Worm (Caenorhabditis elegans) whole organism, young adult: Measurements from ENCODE around the gene dpff-1.

Experiments
- B0019.2 ChIP-seq: fragments of 200-800 bp; sonication (Bioruptor generic); conservative IDR thresholded peaks from 2 replicates; pipeline ENCODE4 v1.3.6; 2022; ENCODE audit warnings: missing genetic modification reagents, missing genetic modification characterization, missing compliant biosample characterization
- C17E4.6 ChIP-seq: fragments of 200-800 bp; sonication (Bioruptor generic); IDR thresholded peaks from 2 replicates; pipeline ENCODE4 v1.3.6; 2022; ENCODE audit warnings: missing genetic modification reagents, missing genetic modification characterization, missing compliant biosample characterization
- D2030.7 ChIP-seq: fragments of 200-800 bp; sonication (Bioruptor generic); IDR thresholded peaks from 2 replicates; pipeline ENCODE4 v1.3.6; 2022; ENCODE audit warnings: missing genetic modification reagents, missing genetic modification characterization, missing compliant biosample characterization
- F23B12.7 ChIP-seq: sonication (generic microtip); optimal IDR thresholded peaks from 2 replicates; lab custom pipeline; 2017; ENCODE audit warnings: missing genetic modification characterization, mild to moderate bottlenecking, missing compliant biosample characterization, antibody characterized with exemption, moderate library complexity; ENCODE audit not compliant: insufficient read depth
- F49E8.2 ChIP-seq: sonication (generic microtip); optimal IDR thresholded peaks from 3 replicates; lab custom pipeline; 2017; ENCODE audit warnings: missing genetic modification characterization, mild to moderate bottlenecking, missing compliant biosample characterization, antibody characterized with exemption, moderate library complexity; ENCODE audit not compliant: insufficient read depth
- F52B5.7 ChIP-seq: sonication (generic microtip); optimal IDR thresholded peaks from 2 replicates; lab custom pipeline; 2016; ENCODE audit warnings: mild to moderate bottlenecking, missing genetic modification characterization, missing compliant biosample characterization
- F57A8.1 ChIP-seq: fragments of 200-800 bp; sonication (Bioruptor generic); optimal IDR thresholded peaks from 2 replicates; lab custom pipeline; 2018; ENCODE audit warnings: mild to moderate bottlenecking, missing genetic modification characterization, moderate library complexity, missing compliant biosample characterization
- K12H6.12 ChIP-seq: fragments of 200-800 bp; sonication (Bioruptor generic); optimal IDR thresholded peaks from 2 replicates; lab custom pipeline; 2018; ENCODE audit warnings: mild to moderate bottlenecking, missing genetic modification characterization, missing compliant biosample characterization
- Y53F4B.3 ChIP-seq: fragments of 200-800 bp; sonication (Bioruptor generic); IDR thresholded peaks from 2 replicates; pipeline ENCODE4 v1.3.6; 2022; ENCODE audit warnings: missing genetic modification reagents, missing genetic modification characterization, missing compliant biosample characterization
- Y79H2A.3 ChIP-seq: fragments of 200-800 bp; sonication (Bioruptor generic); conservative IDR thresholded peaks from 2 replicates; pipeline ENCODE4 v1.3.6; 2022; ENCODE audit warnings: missing genetic modification reagents, missing genetic modification characterization, missing compliant biosample characterization
- Y95B8A.8 ChIP-seq: fragments of 200-800 bp; sonication (Bioruptor generic); IDR thresholded peaks from 2 replicates; pipeline ENCODE4 v1.3.6; 2022; ENCODE audit warnings: missing genetic modification reagents, missing genetic modification characterization, missing compliant biosample characterization
- ZK185.1 ChIP-seq: sonication (generic microtip); optimal IDR thresholded peaks from 2 replicates; lab custom pipeline; 2016; ENCODE audit warnings: mild to moderate bottlenecking, missing genetic modification characterization, missing compliant biosample characterization; ENCODE audit not compliant: poor library complexity, severe bottlenecking
- aptf-3 ChIP-seq: fragments of 200-800 bp; sonication (Bioruptor generic); IDR thresholded peaks from 2 replicates; pipeline ENCODE4 v1.3.6; 2022; ENCODE audit warnings: missing genetic modification characterization, missing compliant biosample characterization
- atf-7 ChIP-seq: sonication (generic microtip); optimal IDR thresholded peaks from 2 replicates; lab custom pipeline; 2017; ENCODE audit warnings: mild to moderate bottlenecking, missing genetic modification characterization, missing compliant biosample characterization
- athp-1 ChIP-seq: sonication (generic microtip); optimal IDR thresholded peaks from 2 replicates; lab custom pipeline; 2017; ENCODE audit warnings: mild to moderate bottlenecking, missing genetic modification characterization, missing compliant biosample characterization
- attf-3 ChIP-seq: fragments of 200-800 bp; sonication (Bioruptor generic); conservative IDR thresholded peaks from 2 replicates; pipeline ENCODE4 v1.3.6; 2022; ENCODE audit warnings: missing genetic modification reagents, missing genetic modification characterization, missing compliant biosample characterization
- attf-5 ChIP-seq: fragments of 200-800 bp; sonication (Bioruptor generic); optimal IDR thresholded peaks from 2 replicates; lab custom pipeline; 2018; ENCODE audit warnings: mild to moderate bottlenecking, missing genetic modification characterization, missing compliant biosample characterization
- attf-6 ChIP-seq: fragments of 200-800 bp; sonication (Bioruptor generic); IDR thresholded peaks from 2 replicates; pipeline ENCODE4 v1.3.6; 2022; ENCODE audit warnings: missing genetic modification reagents, missing genetic modification characterization, missing compliant biosample characterization
- cebp-1 ChIP-seq, 2 experiments: fragments of 200-800 bp in 1 of 2; sonication (Bioruptor generic) in 1 of 2; sonication (generic microtip) in 1 of 2; IDR thresholded peaks in 1 of 2; optimal IDR thresholded peaks in 1 of 2; 2 replicates each; pipeline versions ENCODE4 v1.3.6 to Lab custom; 2017 to 2022; ENCODE audit warnings: missing compliant biosample characterization in 2 of 2, missing genetic modification characterization in 2 of 2, mild to moderate bottlenecking in 1 of 2, missing genetic modification reagents in 1 of 2, moderate library complexity in 1 of 2
- cebp-2 ChIP-seq: fragments of 200-800 bp; sonication (Bioruptor generic); IDR thresholded peaks from 2 replicates; pipeline ENCODE4 v1.3.6; 2022; ENCODE audit warnings: missing genetic modification characterization, missing compliant biosample characterization
- ceh-100 ChIP-seq: fragments of 200-800 bp; sonication (Bioruptor generic); IDR thresholded peaks from 2 replicates; pipeline ENCODE4 v1.3.6; 2022; ENCODE audit warnings: missing genetic modification reagents, missing genetic modification characterization, missing compliant biosample characterization
- ceh-40 ChIP-seq: fragments of 200-800 bp; sonication (Bioruptor generic); IDR thresholded peaks from 2 replicates; pipeline ENCODE4 v1.3.6; 2022; ENCODE audit warnings: missing genetic modification characterization, missing compliant biosample characterization
- ceh-91 ChIP-seq: fragments of 200-800 bp; sonication (Bioruptor generic); IDR thresholded peaks from 2 replicates; pipeline ENCODE4 v1.3.6; 2022; ENCODE audit warnings: missing genetic modification reagents, missing genetic modification characterization, missing compliant biosample characterization
- dpff-1 ChIP-seq: sonication (generic microtip); optimal IDR thresholded peaks from 2 replicates; lab custom pipeline; 2017; ENCODE audit warnings: mild to moderate bottlenecking, missing genetic modification characterization, missing compliant biosample characterization
- egl-44 ChIP-seq: fragments of 200-800 bp; sonication (Bioruptor generic); IDR thresholded peaks from 2 replicates; pipeline ENCODE4 v1.3.6; 2022; ENCODE audit warnings: missing genetic modification reagents, missing genetic modification characterization, missing compliant biosample characterization
- egrh-3 ChIP-seq: fragments of 200-800 bp; sonication (Bioruptor generic); IDR thresholded peaks from 2 replicates; pipeline ENCODE4 v1.3.6; 2022; ENCODE audit warnings: missing genetic modification reagents, missing genetic modification characterization, missing compliant biosample characterization
- ekl-4 ChIP-seq: fragments of 200-800 bp; sonication (Bioruptor generic); IDR thresholded peaks from 2 replicates; pipeline ENCODE4 v1.3.6; 2022; ENCODE audit warnings: missing genetic modification reagents, missing genetic modification characterization, missing compliant biosample characterization
- gei-17 ChIP-seq: fragments of 200-800 bp; sonication (Bioruptor generic); optimal IDR thresholded peaks from 2 replicates; lab custom pipeline; 2018; ENCODE audit warnings: mild to moderate bottlenecking, missing genetic modification characterization, missing compliant biosample characterization
- hmg-1.2 ChIP-seq: fragments of 200-800 bp; sonication (Bioruptor generic); IDR thresholded peaks from 2 replicates; pipeline ENCODE4 v1.3.6; 2022; ENCODE audit warnings: missing genetic modification reagents, missing genetic modification characterization, missing compliant biosample characterization
- hsf-1 ChIP-seq: fragments of 200-800 bp; sonication (Bioruptor generic); IDR thresholded peaks from 2 replicates; pipeline ENCODE4 v1.3.6; 2022; ENCODE audit warnings: missing genetic modification reagents, missing genetic modification characterization, missing compliant biosample characterization
- lin-40 ChIP-seq: sonication (generic microtip); optimal IDR thresholded peaks from 2 replicates; lab custom pipeline; 2016; ENCODE audit warnings: missing genetic modification characterization, mild to moderate bottlenecking, missing compliant biosample characterization, missing genotype, missing genetic modification reagents
- lir-1 ChIP-seq: fragments of 200-800 bp; sonication (Bioruptor generic); conservative IDR thresholded peaks from 2 replicates; pipeline ENCODE4 v1.3.6; 2022; ENCODE audit warnings: missing genetic modification reagents, missing genetic modification characterization, missing compliant biosample characterization
- lsl-1 ChIP-seq: fragments of 200-800 bp; sonication (Bioruptor generic); optimal IDR thresholded peaks from 2 replicates; lab custom pipeline; 2018; ENCODE audit warnings: mild to moderate bottlenecking, missing genetic modification characterization, moderate library complexity, missing compliant biosample characterization
- lsy-27 ChIP-seq: sonication (generic microtip); optimal IDR thresholded peaks from 2 replicates; lab custom pipeline; 2017; ENCODE audit warnings: missing genetic modification characterization, mild to moderate bottlenecking, missing compliant biosample characterization, antibody characterized with exemption, missing genotype, borderline replicate concordance; ENCODE audit not compliant: insufficient read depth
- madf-3 ChIP-seq: fragments of 200-800 bp; sonication (Bioruptor generic); IDR thresholded peaks from 2 replicates; pipeline ENCODE4 v1.3.6; 2022; ENCODE audit warnings: missing genetic modification reagents, missing genetic modification characterization, missing compliant biosample characterization
- nfya-1 ChIP-seq: sonication (generic microtip); optimal IDR thresholded peaks from 2 replicates; lab custom pipeline; 2017; ENCODE audit warnings: antibody characterized with exemption, missing compliant biosample characterization, missing genetic modification characterization, borderline replicate concordance; ENCODE audit not compliant: insufficient read depth
- rcor-1 ChIP-seq: fragments of 200-800 bp; sonication (Bioruptor generic); IDR thresholded peaks from 2 replicates; pipeline ENCODE4 v1.3.6; 2022; ENCODE audit warnings: missing genetic modification reagents, missing genetic modification characterization, missing compliant biosample characterization
- rec-8 ChIP-seq, 2 experiments: sonication (generic microtip); optimal IDR thresholded peaks; 2 replicates each; lab custom pipeline; 2016; ENCODE audit warnings: mild to moderate bottlenecking in 2 of 2, missing genetic modification characterization in 2 of 2, missing genetic modification reagents in 2 of 2, missing genotype in 2 of 2, missing biosample characterization in 1 of 2, missing compliant biosample characterization in 1 of 2, moderate library complexity in 1 of 2
- sea-2 ChIP-seq: fragments of 200-800 bp; sonication (Bioruptor generic); IDR thresholded peaks from 2 replicates; pipeline ENCODE4 v1.3.6; 2022; ENCODE audit warnings: missing genetic modification characterization, missing compliant biosample characterization
- snpc-4 ChIP-seq, 5 experiments: fragments of 150-350 bp in 1 of 5; sonication (generic microtip) in 4 of 5; optimal IDR thresholded peaks; 2 replicates each; lab custom pipeline; 2014 to 2018; ENCODE audit warnings: missing genetic modification characterization in 5 of 5, missing biosample characterization in 3 of 5, antibody characterized with exemption in 2 of 5, mild to moderate bottlenecking in 2 of 5, missing compliant biosample characterization in 2 of 5, missing genotype in 2 of 5, moderate library complexity in 2 of 5, missing genetic modification reagents in 1 of 5
- tbx-9 ChIP-seq: sonication (generic microtip); optimal IDR thresholded peaks from 2 replicates; lab custom pipeline; 2016; ENCODE audit warnings: borderline replicate concordance, missing genetic modification characterization, inconsistent platforms, missing compliant biosample characterization
- ztf-22 ChIP-seq: fragments of 200-800 bp; sonication (Bioruptor generic); optimal IDR thresholded peaks from 2 replicates; lab custom pipeline; 2018; ENCODE audit warnings: mild to moderate bottlenecking, missing genetic modification characterization, moderate library complexity, missing compliant biosample characterization
- ztf-6 ChIP-seq: fragments of 200-800 bp; sonication (Bioruptor generic); IDR thresholded peaks from 2 replicates; pipeline ENCODE4 v1.3.6; 2022; ENCODE audit warnings: missing genetic modification reagents, missing genetic modification characterization, missing compliant biosample characterization

dpff-1 gene

DNA sequence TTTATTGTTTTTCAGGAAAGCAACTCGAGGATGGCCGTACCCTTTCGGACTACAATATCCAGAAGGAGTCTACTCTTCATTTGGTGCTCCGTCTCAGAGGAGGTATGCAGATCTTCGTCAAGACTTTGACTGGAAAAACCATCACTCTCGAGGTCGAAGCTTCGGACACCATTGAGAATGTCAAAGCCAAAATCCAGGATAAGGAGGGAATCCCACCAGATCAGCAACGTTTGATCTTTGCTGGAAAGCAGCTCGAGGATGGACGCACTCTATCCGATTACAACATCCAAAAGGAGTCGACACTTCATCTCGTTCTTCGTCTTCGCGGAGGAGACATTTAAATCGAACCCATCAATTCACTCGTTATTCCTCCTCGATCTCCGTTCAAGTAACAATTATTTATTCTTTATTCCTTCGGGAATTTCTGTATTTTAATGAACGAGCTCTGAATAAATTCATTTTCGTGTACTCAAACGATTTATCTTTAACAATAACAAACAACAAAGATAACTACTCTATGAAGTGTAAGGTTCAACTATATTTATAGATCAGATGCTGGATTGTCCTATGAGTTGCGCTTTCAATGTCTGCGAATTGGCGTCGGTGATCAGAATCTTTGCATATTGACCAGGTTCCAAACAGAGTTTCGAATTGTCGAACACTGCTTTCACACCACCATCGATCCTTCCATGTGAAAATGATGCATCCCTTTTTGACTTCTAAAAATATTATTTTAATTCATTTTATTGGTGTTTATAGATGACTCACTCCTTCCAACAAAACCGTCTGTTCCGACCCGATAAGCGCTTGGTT lies 37.4 kb upstream of the dpff-1 start (continued):
- TF ChIP-seq lin-40 (peak; percentile 68), attf-5 (peak; percentile 39), egrh-3 (GFP tag; lab: Robert Waterston, UW) (no peak; the same call in 1 of the 2 replicates), sea-2 (GFP tag; lab: Robert Waterston, UW) (no peak), madf-3 (GFP tag; lab: Robert Waterston, UW) (peak; percentile 85), aptf-3 (GFP tag; lab: Robert Waterston, UW) (no peak), lsy-27 (tag; lab: Kevin White, UChicago) (no peak), lir-1 (GFP tag; lab: Robert Waterston, UW) (no peak), gei-17 (GFP tag; lab: Kevin White, UChicago) (peak; percentile 41), egl-44 (GFP tag; lab: Robert Waterston, UW) (peak; percentile 66), C17E4.6 (GFP tag; lab: Robert Waterston, UW) (0 out of 2 replicates have a peak, but pooled peaks have one; percentile 31), Y53F4B.3 (GFP tag; lab: Robert Waterston, UW) (peak; percentile 33; the same call in 1 of the 2 replicates), D2030.7 (GFP tag; lab: Robert Waterston, UW) (0 out of 2 replicates have a peak, but pooled peaks have one; percentile 14), K12H6.12 (tag; lab: Kevin White, UChicago) (peak; percentile 22), tbx-9 (no peak), rcor-1 (GFP tag; lab: Robert Waterston, UW) (peak; percentile 73), attf-3 (peak; percentile 40; the same call in 1 of the 2 replicates), ekl-4 (GFP tag; lab: Robert Waterston, UW) (peak; percentile 81), nfya-1 (no peak), ztf-6 (GFP tag; lab: Robert Waterston, UW) (no peak), F23B12.7 (tag; lab: Kevin White, UChicago) (peak; percentile 26), Y95B8A.8 (peak; percentile 89), snpc-4 (GFP tag; optimal IDR thresholded peaks at IDR 0.05; lab: Kevin White, UChicago) (no peak), snpc-4 (tag; optimal IDR thresholded peaks at IDR 0.05; lab: Kevin White, UChicago) (peak in 2 of 4 experiments; percentile 49 to 62), F49E8.2 (tag; lab: Kevin White, UChicago) (peak; percentile 73), F57A8.1 (GFP tag; lab: Kevin White, UChicago) (no peak), hsf-1 (GFP tag; lab: Robert Waterston, UW) (peak; percentile 77), atf-7 (peak; percentile 81), dpff-1 (tag; lab: Kevin White, UChicago) (no peak), hmg-1.2 (GFP tag; lab: Robert Waterston, UW) (peak; percentile 60), cebp-2 (GFP tag; lab: Robert Waterston, UW) (peak; percentile 88), ceh-40 (GFP tag; lab: Robert Waterston, UW) (no peak), ztf-22 (GFP tag; lab: Kevin White, UChicago) (no peak), attf-6 (GFP tag; lab: Robert Waterston, UW) (peak; percentile 55; the same call in 1 of the 2 replicates), athp-1 (peak; percentile 82), rec-8 (tag; optimal IDR thresholded peaks at IDR 0.05; lab: Kevin White, UChicago) (peak in 1 of 2 experiments; percentile 15), ceh-91 (GFP tag; lab: Robert Waterston, UW) (no peak), ZK185.1 (tag; lab: Kevin White, UChicago) (peak; percentile 75), B0019.2 (GFP tag; lab: Robert Waterston, UW) (no peak), F52B5.7 (tag; lab: Kevin White, UChicago) (peak; percentile 62), Y79H2A.3 (GFP tag; lab: Robert Waterston, UW) (peak; percentile 92; the same call in 1 of the 2 replicates), ceh-100 (GFP tag; lab: Robert Waterston, UW) (no peak; the same call in 1 of the 2 replicates), cebp-1 (GFP tag; IDR thresholded peaks at IDR 0.05; lab: Robert Waterston, UW) (no peak; the same call in 1 of the 2 replicates), cebp-1 (tag; optimal IDR thresholded peaks at IDR 0.05; lab: Kevin White, UChicago) (peak; percentile 86), lsl-1 (GFP tag; lab: Kevin White, UChicago) (peak; percentile 27)
